Worm (Caenorhabditis elegans): ENCODE measurements around the gene C56E6.4.

- TF ChIP-seq tab-1 (GFP tag; IDR thresholded peaks at IDR 0.05) (no peak), med-1 (GFP tag; optimal IDR thresholded peaks at IDR 0.05; ENCODE audit: insufficient read depth) (no peak), ref-1 (GFP tag; conservative IDR thresholded peaks at IDR 0.05) (no peak), cog-1 (tag; optimal IDR thresholded peaks at IDR 0.05) (no peak), klf-2 (GFP tag; conservative IDR thresholded peaks at IDR 0.05) (no peak), ztf-23 (GFP tag; IDR thresholded peaks at IDR 0.05) (no peak)
These were observed 32.0 kb downstream of the C56E6.4 start for ce11 chrII:6496496-6496895.

Data from whole organism, midembryonic.